Fruit fly (Drosophila melanogaster) whole organism, embryonic: Measurements from ENCODE around the gene Inx6.

ENCODE experiments used
- Antp ChIP-seq: fragments of 200-800 bp; sonication (Bioruptor generic); optimal IDR thresholded peaks from 3 replicates; lab custom pipeline; 2016; ENCODE audit warnings: missing biosample characterization, missing genetic modification characterization
- Blimp-1 ChIP-seq: fragments of 200-800 bp; sonication (Bioruptor generic); optimal IDR thresholded peaks from 3 replicates; lab custom pipeline; 2018; ENCODE audit warnings: missing biosample characterization, missing genetic modification characterization, mild to moderate bottlenecking, moderate library complexity, missing genetic modification reagents
- CG10209 ChIP-seq: fragments of 200-800 bp; sonication (Bioruptor generic); optimal IDR thresholded peaks from 3 replicates; lab custom pipeline; 2017; ENCODE audit warnings: missing biosample characterization, mild to moderate bottlenecking, missing genetic modification characterization, missing genetic modification reagents
- CG10274 ChIP-seq: fragments of 200-800 bp; sonication (Bioruptor generic); optimal IDR thresholded peaks from 3 replicates; lab custom pipeline; 2017; ENCODE audit warnings: missing biosample characterization, mild to moderate bottlenecking, missing genetic modification characterization
- CG10462 ChIP-seq: fragments of 200-800 bp; sonication (Bioruptor generic); optimal IDR thresholded peaks from 2 replicates; lab custom pipeline; 2016; ENCODE audit warnings: missing biosample characterization, missing genetic modification characterization
- CG11085 ChIP-seq: fragments of 200-800 bp; sonication (Bioruptor generic); IDR thresholded peaks from 2 replicates; pipeline ENCODE4 v1.3.6; 2022; ENCODE audit warnings: missing biosample characterization, missing genetic modification characterization
- CG12219 ChIP-seq: fragments of 200-800 bp; sonication (Bioruptor generic); optimal IDR thresholded peaks from 3 replicates; lab custom pipeline; 2018; ENCODE audit warnings: missing biosample characterization, mild to moderate bottlenecking, missing genetic modification characterization
- CG12769 ChIP-seq: fragments of 200-800 bp; sonication (Bioruptor generic); optimal IDR thresholded peaks from 2 replicates; lab custom pipeline; 2019; ENCODE audit warnings: missing biosample characterization, mild to moderate bottlenecking, missing genetic modification characterization, moderate library complexity
- CG13894 ChIP-seq: fragments of 200-800 bp; sonication (Bioruptor generic); optimal IDR thresholded peaks from 3 replicates; lab custom pipeline; 2018; ENCODE audit warnings: missing biosample characterization, mild to moderate bottlenecking, missing genetic modification characterization, moderate library complexity
- CG14050 ChIP-seq: fragments of 200-800 bp; sonication (Bioruptor generic); IDR thresholded peaks from 3 replicates; pipeline ENCODE4 v1.3.6; 2022; ENCODE audit warnings: missing biosample characterization, missing genetic modification characterization
- CG14710 ChIP-seq: fragments of 200-800 bp; sonication (Bioruptor generic); optimal IDR thresholded peaks from 3 replicates; lab custom pipeline; 2019; ENCODE audit warnings: missing biosample characterization, mild to moderate bottlenecking, missing genetic modification characterization, moderate library complexity
- CG17361 ChIP-seq: fragments of 200-800 bp; sonication (Bioruptor generic); IDR thresholded peaks from 3 replicates; pipeline ENCODE4 v1.3.6; 2022; ENCODE audit warnings: missing biosample characterization, missing genetic modification characterization
- CG18599 ChIP-seq: fragments of 200-800 bp; sonication (Bioruptor generic); optimal IDR thresholded peaks from 3 replicates; lab custom pipeline; 2017; ENCODE audit warnings: missing biosample characterization, missing genetic modification characterization, mild to moderate bottlenecking, moderate library complexity, missing genetic modification reagents
- CG32767 ChIP-seq: fragments of 200-800 bp; sonication (Bioruptor generic); IDR thresholded peaks from 2 replicates; pipeline ENCODE4 v1.3.6; 2022; ENCODE audit warnings: missing biosample characterization, missing genetic modification characterization
- CG3726 ChIP-seq: fragments of 200-800 bp; sonication (Bioruptor generic); IDR thresholded peaks from 3 replicates; pipeline ENCODE4, ENCODE4 v1.3.6; 2022; ENCODE audit warnings: missing biosample characterization, missing genetic modification characterization
- CG3847 ChIP-seq: fragments of 200-800 bp; sonication (Bioruptor generic); IDR thresholded peaks from 2 replicates; pipeline ENCODE4 v1.3.6; 2022; ENCODE audit warnings: missing biosample characterization, missing genetic modification characterization
- CG4707 ChIP-seq: fragments of 200-800 bp; sonication (Bioruptor generic); optimal IDR thresholded peaks from 2 replicates; lab custom pipeline; 2018; ENCODE audit warnings: missing biosample characterization, mild to moderate bottlenecking, missing genetic modification characterization, moderate library complexity
- CG7786 ChIP-seq: fragments of 200-800 bp; sonication (Bioruptor generic); optimal IDR thresholded peaks from 2 replicates; lab custom pipeline; 2016; ENCODE audit warnings: missing biosample characterization, missing genetic modification characterization
- CG8944 ChIP-seq: fragments of 200-800 bp; sonication (Bioruptor generic); optimal IDR thresholded peaks from 3 replicates; lab custom pipeline; 2016; ENCODE audit warnings: missing biosample characterization, missing genetic modification characterization
- CHES-1-like ChIP-seq: fragments of 200-800 bp; sonication (Bioruptor generic); optimal IDR thresholded peaks from 2 replicates; lab custom pipeline; 2016; ENCODE audit warnings: missing biosample characterization, missing genetic modification characterization
- Doc2 ChIP-seq: fragments of 200-800 bp; sonication (Bioruptor generic); IDR thresholded peaks from 2 replicates; pipeline ENCODE4 v1.3.6; 2022; ENCODE audit warnings: missing biosample characterization, missing genetic modification characterization
- Eip74EF ChIP-seq, 2 experiments: fragments of 200-800 bp in 1 of 2; fragments of >200 bp in 1 of 2; sonication (Bioruptor generic) in 1 of 2; optimal IDR thresholded peaks; 2 replicates each; lab custom pipeline; 2017 to 2019; ENCODE audit warnings: missing biosample characterization in 2 of 2, missing genetic modification characterization in 2 of 2, mild to moderate bottlenecking in 1 of 2, moderate library complexity in 1 of 2
- H15 ChIP-seq: fragments of 200-800 bp; sonication (Bioruptor generic); IDR thresholded peaks from 3 replicates; pipeline ENCODE4 v1.3.6; 2022; ENCODE audit warnings: missing biosample characterization, missing genetic modification characterization
- Oaz ChIP-seq: fragments of 200-800 bp; sonication (Bioruptor generic); IDR thresholded peaks from 2 replicates; pipeline ENCODE4 v1.3.6; 2022; ENCODE audit warnings: missing biosample characterization, missing genetic modification characterization
- Pdp1 ChIP-seq, 2 experiments: fragments of 200-800 bp; sonication (Bioruptor generic); optimal IDR thresholded peaks; 3 replicates each; lab custom pipeline; 2016; ENCODE audit warnings: missing biosample characterization in 2 of 2, missing genetic modification characterization in 2 of 2, mild to moderate bottlenecking in 1 of 2, moderate library complexity in 1 of 2
- Sox100B ChIP-seq: fragments of 200-800 bp; sonication (Bioruptor generic); optimal IDR thresholded peaks from 3 replicates; lab custom pipeline; 2018; ENCODE audit warnings: missing biosample characterization, mild to moderate bottlenecking, missing genetic modification characterization
- Tbp ChIP-seq: fragments of >200 bp; optimal IDR thresholded peaks from 2 replicates; lab custom pipeline; 2018; ENCODE audit warnings: missing biosample characterization, missing genetic modification characterization
- Vsx1 ChIP-seq: fragments of 200-800 bp; sonication (Bioruptor generic); optimal IDR thresholded peaks from 2 replicates; lab custom pipeline; 2017; ENCODE audit warnings: missing biosample characterization, mild to moderate bottlenecking, missing genetic modification characterization, missing genetic modification reagents
- Xrp1 ChIP-seq: fragments of 200-800 bp; sonication (Bioruptor generic); IDR thresholded peaks from 2 replicates; pipeline ENCODE4 v1.3.6; 2022; ENCODE audit warnings: missing biosample characterization, missing genetic modification characterization
- abd-A ChIP-seq: fragments of 200-800 bp; sonication (Bioruptor generic); optimal IDR thresholded peaks from 3 replicates; lab custom pipeline; 2019; ENCODE audit warnings: missing biosample characterization, mild to moderate bottlenecking, missing genetic modification characterization, moderate library complexity
- al ChIP-seq: fragments of 200-800 bp; sonication (Bioruptor generic); IDR thresholded peaks from 2 replicates; pipeline ENCODE4 v1.3.6; 2022; ENCODE audit warnings: missing biosample characterization, missing genetic modification characterization
- caup ChIP-seq: fragments of 200-800 bp; sonication (Bioruptor generic); optimal IDR thresholded peaks from 3 replicates; lab custom pipeline; 2017; ENCODE audit warnings: missing biosample characterization, mild to moderate bottlenecking, missing genetic modification characterization, moderate library complexity; ENCODE audit not compliant: severe bottlenecking
- chinmo ChIP-seq: fragments of 200-800 bp; sonication (Bioruptor generic); IDR thresholded peaks from 4 replicates; pipeline ENCODE4 v1.3.6; 2022; ENCODE audit warnings: missing biosample characterization, missing genetic modification characterization; ENCODE audit not compliant: partially characterized antibody
- chn ChIP-seq: fragments of 200-800 bp; sonication (Bioruptor generic); optimal IDR thresholded peaks from 2 replicates; lab custom pipeline; 2016; ENCODE audit warnings: missing biosample characterization, missing genetic modification characterization
- croc ChIP-seq: fragments of 200-800 bp; sonication (Bioruptor generic); conservative IDR thresholded peaks from 3 replicates; pipeline ENCODE4 v1.3.6; 2022; ENCODE audit warnings: missing biosample characterization, missing genetic modification characterization
- crol ChIP-seq: fragments of 200-800 bp; sonication (Bioruptor generic); IDR thresholded peaks from 2 replicates; pipeline ENCODE4 v1.3.6; 2022; ENCODE audit warnings: missing biosample characterization, missing genetic modification characterization
- grn ChIP-seq: fragments of 200-800 bp; sonication (Bioruptor generic); optimal IDR thresholded peaks from 3 replicates; lab custom pipeline; 2017; ENCODE audit warnings: missing biosample characterization, missing genetic modification characterization
- ham ChIP-seq: fragments of 200-800 bp; sonication (Bioruptor generic); IDR thresholded peaks from 2 replicates; pipeline ENCODE4 v1.3.6; 2022; ENCODE audit warnings: missing biosample characterization, missing genetic modification characterization
- her ChIP-seq: fragments of 200-800 bp; sonication (Bioruptor generic); optimal IDR thresholded peaks from 2 replicates; lab custom pipeline; 2016; ENCODE audit warnings: missing biosample characterization, missing genetic modification characterization
- kni ChIP-seq: fragments of 200-800 bp; sonication (Bioruptor generic); optimal IDR thresholded peaks from 3 replicates; lab custom pipeline; 2017; ENCODE audit warnings: mild to moderate bottlenecking, missing biosample characterization, missing genetic modification reagents, missing genetic modification characterization
- lmd ChIP-seq: fragments of 200-800 bp; sonication (Bioruptor generic); IDR thresholded peaks from 2 replicates; pipeline ENCODE4 v1.3.6; 2022; ENCODE audit warnings: missing biosample characterization, missing genetic modification characterization
- mld ChIP-seq: fragments of 200-800 bp; sonication (Bioruptor generic); IDR thresholded peaks from 3 replicates; pipeline ENCODE4 v1.3.6; 2022; ENCODE audit warnings: missing biosample characterization, missing genetic modification characterization; ENCODE audit not compliant: partially characterized antibody
- onecut ChIP-seq: fragments of 200-800 bp; sonication (Bioruptor generic); IDR thresholded peaks from 2 replicates; pipeline ENCODE4 v1.3.6; 2022; ENCODE audit warnings: missing biosample characterization, missing genetic modification characterization
- sd ChIP-seq: fragments of 200-800 bp; sonication (Bioruptor generic); optimal IDR thresholded peaks from 3 replicates; lab custom pipeline; 2018; ENCODE audit warnings: missing biosample characterization, mild to moderate bottlenecking, missing genetic modification characterization, moderate library complexity
- sna ChIP-seq: fragments of 200-800 bp; sonication (Bioruptor generic); IDR thresholded peaks from 2 replicates; pipeline ENCODE4 v1.3.6; 2022; ENCODE audit warnings: missing biosample characterization, missing genetic modification characterization; ENCODE audit not compliant: partially characterized antibody
- so ChIP-seq: fragments of 200-800 bp; sonication (Bioruptor generic); IDR thresholded peaks from 3 replicates; pipeline ENCODE4 v1.3.6; 2022; ENCODE audit warnings: missing biosample characterization, missing genetic modification characterization
- tll ChIP-seq, 2 experiments: fragments of 200-800 bp in 1 of 2; fragments of >200 bp in 1 of 2; sonication (Bioruptor generic) in 1 of 2; optimal IDR thresholded peaks; 2 replicates each; lab custom pipeline; 2017 to 2019; ENCODE audit warnings: missing biosample characterization in 2 of 2, missing genetic modification characterization in 2 of 2, mild to moderate bottlenecking in 1 of 2, moderate library complexity in 1 of 2
- vvl ChIP-seq: fragments of 200-800 bp; sonication (Bioruptor generic); IDR thresholded peaks from 2 replicates; pipeline ENCODE4 v1.3.6; 2022; ENCODE audit warnings: missing biosample characterization, missing genetic modification characterization

Gene Inx6

dm6 chrX:20237914-20238313 is 31.7 kb downstream of the Inx6 start:
- TF ChIP-seq Doc2 (GFP tag; lab: Robert Waterston, UW) (no peak), CG3847 (GFP tag; lab: Robert Waterston, UW) (no peak), tll (GFP tag; optimal IDR thresholded peaks at IDR 0.05; lab: Kevin White, UChicago) (no peak), abd-A (tag; lab: Kevin White, UChicago) (peak; percentile 91), vvl (GFP tag; lab: Robert Waterston, UW) (peak; percentile 96), CG12219 (GFP tag; lab: Kevin White, UChicago) (no peak), CG10462 (no peak), CG7786 (GFP tag; lab: Kevin White, UChicago) (no peak), chn (GFP tag; lab: Kevin White, UChicago) (no peak), sd (tag; lab: Kevin White, UChicago) (peak; percentile 2), Eip74EF (GFP tag; optimal IDR thresholded peaks at IDR 0.05; lab: Kevin White, UChicago) (no peak), onecut (GFP tag; lab: Robert Waterston, UW) (peak; percentile 40; the same call in 1 of the 2 replicates), Sox100B (GFP tag; lab: Kevin White, UChicago) (no peak), Blimp-1 (GFP tag; lab: Kevin White, UChicago) (peak; percentile 80), Vsx1 (peak; percentile 47), CG17361 (GFP tag; lab: Robert Waterston, UW) (no peak), grn (GFP tag; lab: Kevin White, UChicago) (peak; percentile 82), chinmo (GFP tag; lab: Robert Waterston, UW) (peak; percentile 82; the same call in 2 of the 4 replicates), kni (GFP tag; lab: Kevin White, UChicago) (peak; percentile 8), Oaz (GFP tag; lab: Robert Waterston, UW) (no peak), CG8944 (no peak), CG12769 (tag; lab: Kevin White, UChicago) (peak; percentile 89), ham (GFP tag; lab: Robert Waterston, UW) (no peak), CHES-1-like (GFP tag; lab: Kevin White, UChicago) (no peak), Xrp1 (GFP tag; lab: Robert Waterston, UW) (no peak), crol (GFP tag; lab: Robert Waterston, UW) (peak; percentile 64), sna (GFP tag; lab: Robert Waterston, UW) (no peak), CG13894 (tag; lab: Kevin White, UChicago) (peak; percentile 94), CG14050 (no peak)

dm6 chrX:20235794-20236513 is 33.6 kb downstream of the Inx6 start, which contains the start of gene sw:
Gene sw, minus strand, starts transcription at chrX:20236382.
- TF ChIP-seq mld (GFP tag; lab: Robert Waterston, UW) (peak; percentile 77), CG3726 (GFP tag; lab: Robert Waterston, UW) (no peak), al (GFP tag; lab: Robert Waterston, UW) (peak; percentile 74), H15 (peak; percentile 46; the same call in 1 of the 3 replicates), Pdp1 (GFP tag; optimal IDR thresholded peaks at IDR 0.05; lab: Kevin White, UChicago) (peak; percentile 40 to 69), Tbp (GFP tag; lab: Kevin White, UChicago) (no peak), so (GFP tag; lab: Robert Waterston, UW) (no peak), CG11085 (peak; percentile 56; the same call in 1 of the 2 replicates), lmd (GFP tag; lab: Robert Waterston, UW) (peak; percentile 74), caup (peak; percentile 26), CG4707 (no peak), her (GFP tag; lab: Kevin White, UChicago) (peak; percentile 50), croc (GFP tag; lab: Robert Waterston, UW) (peak; percentile 71), Antp (peak; percentile 70), CG32767 (GFP tag; lab: Robert Waterston, UW) (peak; percentile 53; the same call in 1 of the 2 replicates), CG14710 (peak; percentile 69), CG18599 (GFP tag; lab: Kevin White, UChicago) (peak; percentile 53), CG10274 (GFP tag; lab: Kevin White, UChicago) (no peak), CHES-1-like (GFP tag; lab: Kevin White, UChicago) (peak; percentile 73), CG10209 (peak; percentile 28)
